Fruit fly (Drosophila melanogaster) whole organism, embryonic: Measurements from ENCODE around the gene dnc.

Experiments
- ATbp ChIP-seq: fragments of 200-800 bp; sonication (Bioruptor generic); optimal IDR thresholded peaks from 2 replicates; lab custom pipeline; 2017; ENCODE audit warnings: missing biosample characterization, mild to moderate bottlenecking, missing genetic modification characterization, missing genetic modification reagents
- Bdp1 ChIP-seq: fragments of 200-800 bp; sonication (Bioruptor generic); optimal IDR thresholded peaks from 3 replicates; lab custom pipeline; 2016; ENCODE audit warnings: missing biosample characterization, missing genetic modification characterization
- Blimp-1 ChIP-seq: fragments of 200-800 bp; sonication (Bioruptor generic); optimal IDR thresholded peaks from 3 replicates; lab custom pipeline; 2018; ENCODE audit warnings: missing biosample characterization, missing genetic modification characterization, mild to moderate bottlenecking, moderate library complexity, missing genetic modification reagents
- CG11085 ChIP-seq: fragments of 200-800 bp; sonication (Bioruptor generic); IDR thresholded peaks from 2 replicates; pipeline ENCODE4 v1.3.6; 2022; ENCODE audit warnings: missing biosample characterization, missing genetic modification characterization
- CG13123 ChIP-seq: fragments of 200-800 bp; sonication (Bioruptor generic); optimal IDR thresholded peaks from 2 replicates; lab custom pipeline; 2016; ENCODE audit warnings: missing biosample characterization, missing genetic modification characterization
- CG15073 ChIP-seq: fragments of 200-800 bp; sonication (Bioruptor generic); optimal IDR thresholded peaks from 2 replicates; lab custom pipeline; 2016; ENCODE audit warnings: missing biosample characterization, missing genetic modification characterization
- CG18262 ChIP-seq: fragments of 200-800 bp; optimal IDR thresholded peaks from 3 replicates; lab custom pipeline; 2019; ENCODE audit warnings: missing biosample characterization, mild to moderate bottlenecking, missing genetic modification characterization, moderate library complexity
- CG1832 ChIP-seq: fragments of 200-800 bp; sonication (Bioruptor generic); optimal IDR thresholded peaks from 2 replicates; lab custom pipeline; 2017; ENCODE audit warnings: missing biosample characterization, mild to moderate bottlenecking, missing genetic modification characterization, inconsistent platforms
- CG2116 ChIP-seq: fragments of 200-800 bp; sonication (Bioruptor generic); optimal IDR thresholded peaks from 3 replicates; lab custom pipeline; 2018; ENCODE audit warnings: missing biosample characterization, mild to moderate bottlenecking, missing genetic modification characterization
- CG2129 ChIP-seq: fragments of 200-800 bp; sonication (Bioruptor generic); IDR thresholded peaks from 2 replicates; pipeline ENCODE4 v1.3.6; 2022; ENCODE audit warnings: missing biosample characterization, missing genetic modification characterization; ENCODE audit not compliant: partially characterized antibody
- CG2678 ChIP-seq: fragments of 200-800 bp; sonication (Bioruptor generic); optimal IDR thresholded peaks from 3 replicates; lab custom pipeline; 2019; ENCODE audit warnings: missing biosample characterization, mild to moderate bottlenecking, missing genetic modification characterization, moderate library complexity
- CG30431 ChIP-seq: fragments of 200-800 bp; sonication (Bioruptor generic); optimal IDR thresholded peaks from 2 replicates; lab custom pipeline; 2017; ENCODE audit warnings: missing biosample characterization, missing genetic modification characterization
- CG3163 ChIP-seq: fragments of 200-800 bp; sonication (Bioruptor generic); optimal IDR thresholded peaks from 3 replicates; lab custom pipeline; 2016; ENCODE audit warnings: missing biosample characterization, missing genetic modification characterization
- CG4424 ChIP-seq: fragments of 200-800 bp; sonication (Bioruptor generic); optimal IDR thresholded peaks from 3 replicates; lab custom pipeline; 2016; ENCODE audit warnings: missing biosample characterization, missing genetic modification characterization
- CG4707 ChIP-seq: fragments of 200-800 bp; sonication (Bioruptor generic); optimal IDR thresholded peaks from 2 replicates; lab custom pipeline; 2018; ENCODE audit warnings: missing biosample characterization, mild to moderate bottlenecking, missing genetic modification characterization, moderate library complexity
- CG4854 ChIP-seq: fragments of 200-800 bp; sonication (Bioruptor generic); optimal IDR thresholded peaks from 2 replicates; lab custom pipeline; 2016; ENCODE audit warnings: missing biosample characterization, missing genetic modification characterization, inconsistent platforms
- CG6175 ChIP-seq: fragments of 200-800 bp; sonication (Bioruptor generic); IDR thresholded peaks from 3 replicates; pipeline ENCODE4 v1.3.6; 2022; ENCODE audit warnings: missing biosample characterization, missing genetic modification characterization
- CG8089 ChIP-seq: fragments of 200-800 bp; sonication (Bioruptor generic); optimal IDR thresholded peaks from 3 replicates; lab custom pipeline; 2016; ENCODE audit warnings: missing biosample characterization, missing genetic modification characterization
- D19A ChIP-seq: fragments of 200-800 bp; optimal IDR thresholded peaks from 3 replicates; lab custom pipeline; 2019; ENCODE audit warnings: missing biosample characterization, mild to moderate bottlenecking, missing genetic modification characterization, moderate library complexity
- Deaf1 ChIP-seq: fragments of 200-800 bp; optimal IDR thresholded peaks from 3 replicates; lab custom pipeline; 2019; ENCODE audit warnings: missing biosample characterization, mild to moderate bottlenecking, missing genetic modification characterization, moderate library complexity
- Fer3 ChIP-seq: fragments of 200-800 bp; sonication (Bioruptor generic); optimal IDR thresholded peaks from 2 replicates; lab custom pipeline; 2018; ENCODE audit warnings: missing biosample characterization, mild to moderate bottlenecking, missing genetic modification characterization, moderate library complexity
- HLH3B ChIP-seq: fragments of 200-800 bp; sonication (Bioruptor generic); IDR thresholded peaks from 2 replicates; pipeline ENCODE4 v1.3.6; 2022; ENCODE audit warnings: missing biosample characterization, missing genetic modification characterization
- Hr3 ChIP-seq: fragments of 200-800 bp; sonication (Bioruptor generic); optimal IDR thresholded peaks from 3 replicates; lab custom pipeline; 2016; ENCODE audit warnings: missing biosample characterization, missing genetic modification characterization
- Hr78 ChIP-seq, 2 experiments: fragments of 200-800 bp in 1 of 2; fragments of >200 bp in 1 of 2; sonication (Bioruptor generic) in 1 of 2; optimal IDR thresholded peaks; 2 replicates each; lab custom pipeline; 2017 to 2019; ENCODE audit warnings: missing biosample characterization in 2 of 2, missing genetic modification characterization in 2 of 2, mild to moderate bottlenecking in 1 of 2, moderate library complexity in 1 of 2
- NC2β ChIP-seq: fragments of 200-800 bp; sonication (Bioruptor generic); optimal IDR thresholded peaks from 2 replicates; lab custom pipeline; 2016; ENCODE audit warnings: missing biosample characterization, missing genetic modification characterization
- Oli ChIP-seq: fragments of 200-800 bp; sonication (Bioruptor generic); optimal IDR thresholded peaks from 2 replicates; lab custom pipeline; 2018; ENCODE audit warnings: missing biosample characterization, mild to moderate bottlenecking, missing genetic modification characterization, moderate library complexity
- Ssrp ChIP-seq: fragments of 200-800 bp; sonication (Bioruptor generic); optimal IDR thresholded peaks from 2 replicates; lab custom pipeline; 2018; ENCODE audit warnings: missing biosample characterization, mild to moderate bottlenecking, missing genetic modification characterization, moderate library complexity
- Xrp1 ChIP-seq: fragments of 200-800 bp; sonication (Bioruptor generic); IDR thresholded peaks from 2 replicates; pipeline ENCODE4 v1.3.6; 2022; ENCODE audit warnings: missing biosample characterization, missing genetic modification characterization
- ara ChIP-seq: fragments of 200-800 bp; sonication (Bioruptor generic); IDR thresholded peaks from 2 replicates; pipeline ENCODE4 v1.3.6; 2022; ENCODE audit warnings: missing biosample characterization, missing genetic modification characterization
- ci ChIP-seq: fragments of 200-800 bp; sonication (Bioruptor generic); IDR thresholded peaks from 3 replicates; pipeline ENCODE4 v1.3.6; 2022; ENCODE audit warnings: missing biosample characterization, missing genetic modification characterization
- crp ChIP-seq, 2 experiments: fragments of 200-800 bp; sonication (Bioruptor generic); optimal IDR thresholded peaks; 2 replicates in 1 of 2; 3 replicates in 1 of 2; lab custom pipeline; 2017; ENCODE audit warnings: missing biosample characterization in 2 of 2, missing genetic modification characterization in 2 of 2, mild to moderate bottlenecking in 1 of 2, moderate library complexity in 1 of 2
- dimm ChIP-seq: fragments of 200-800 bp; sonication (Bioruptor generic); IDR thresholded peaks from 2 replicates; pipeline ENCODE4 v1.3.6; 2022; ENCODE audit warnings: missing biosample characterization, missing genetic modification characterization
- gsb-n ChIP-seq: fragments of 200-800 bp; sonication (Bioruptor generic); optimal IDR thresholded peaks from 3 replicates; lab custom pipeline; 2018; ENCODE audit warnings: missing biosample characterization, mild to moderate bottlenecking, missing genetic modification characterization
- kah ChIP-seq: fragments of 200-800 bp; sonication (Bioruptor generic); optimal IDR thresholded peaks from 2 replicates; lab custom pipeline; 2018; ENCODE audit warnings: missing biosample characterization, mild to moderate bottlenecking, missing genetic modification characterization
- kni ChIP-seq: fragments of 200-800 bp; sonication (Bioruptor generic); optimal IDR thresholded peaks from 3 replicates; lab custom pipeline; 2017; ENCODE audit warnings: mild to moderate bottlenecking, missing biosample characterization, missing genetic modification reagents, missing genetic modification characterization
- lola ChIP-seq, 3 experiments: fragments of >200 bp in 2 of 3; fragments of 200-800 bp in 1 of 3; sonication (Bioruptor generic) in 1 of 3; optimal IDR thresholded peaks; 2 replicates each; lab custom pipeline; 2017 to 2019; ENCODE audit warnings: missing biosample characterization in 3 of 3, missing genetic modification characterization in 3 of 3, mild to moderate bottlenecking in 1 of 3, moderate library complexity in 1 of 3
- lov ChIP-seq, 2 experiments: fragments of 200-800 bp in 1 of 2; fragments of >200 bp in 1 of 2; sonication (Bioruptor generic) in 1 of 2; IDR thresholded peaks in 1 of 2; optimal IDR thresholded peaks in 1 of 2; 2 replicates in 1 of 2; 3 replicates in 1 of 2; pipeline versions ENCODE4 v1.3.6 to Lab custom; 2017 to 2022; ENCODE audit warnings: missing biosample characterization in 1 of 2, missing genetic modification characterization in 1 of 2
- maf-S ChIP-seq: fragments of 200-800 bp; sonication (Bioruptor generic); optimal IDR thresholded peaks from 2 replicates; lab custom pipeline; 2016; ENCODE audit warnings: missing biosample characterization, missing genetic modification characterization
- org-1 ChIP-seq: fragments of 200-800 bp; sonication (Bioruptor generic); optimal IDR thresholded peaks from 2 replicates; lab custom pipeline; 2017; ENCODE audit warnings: missing biosample characterization, missing genetic modification characterization
- pfk ChIP-seq: fragments of 200-800 bp; sonication (Bioruptor generic); optimal IDR thresholded peaks from 2 replicates; lab custom pipeline; 2018; ENCODE audit warnings: missing biosample characterization, mild to moderate bottlenecking, missing genetic modification characterization, moderate library complexity
- pros ChIP-seq: fragments of 200-800 bp; sonication (Bioruptor generic); optimal IDR thresholded peaks from 3 replicates; lab custom pipeline; 2019; ENCODE audit warnings: missing biosample characterization, mild to moderate bottlenecking, missing genetic modification characterization, moderate library complexity
- psq ChIP-seq: fragments of 200-800 bp; sonication (Bioruptor generic); optimal IDR thresholded peaks from 2 replicates; lab custom pipeline; 2017; ENCODE audit warnings: missing biosample characterization, missing genetic modification characterization
- sisA ChIP-seq: fragments of 200-800 bp; sonication (Bioruptor generic); IDR thresholded peaks from 2 replicates; pipeline ENCODE4 v1.3.6; 2022; ENCODE audit warnings: missing biosample characterization, missing genetic modification characterization
- so ChIP-seq: fragments of 200-800 bp; sonication (Bioruptor generic); IDR thresholded peaks from 3 replicates; pipeline ENCODE4 v1.3.6; 2022; ENCODE audit warnings: missing biosample characterization, missing genetic modification characterization
- stwl ChIP-seq: fragments of 200-800 bp; sonication (Bioruptor generic); optimal IDR thresholded peaks from 3 replicates; lab custom pipeline; 2018; ENCODE audit warnings: missing biosample characterization, mild to moderate bottlenecking, missing genetic modification characterization, moderate library complexity
- twi ChIP-seq: fragments of 200-800 bp; optimal IDR thresholded peaks from 2 replicates; lab custom pipeline; 2019; ENCODE audit warnings: missing biosample characterization, mild to moderate bottlenecking, missing genetic modification characterization, moderate library complexity
- usp ChIP-seq: fragments of >200 bp; optimal IDR thresholded peaks from 2 replicates; lab custom pipeline; 2017; ENCODE audit warnings: missing biosample characterization, missing genetic modification characterization
- wek ChIP-seq: fragments of 200-800 bp; sonication (Bioruptor generic); optimal IDR thresholded peaks from 3 replicates; lab custom pipeline; 2018; ENCODE audit warnings: missing biosample characterization, mild to moderate bottlenecking, missing genetic modification characterization, moderate library complexity

The dnc gene

dm6 chrX:3136338-3137086 is 39.7 kb upstream of the dnc start (continued):
- TF ChIP-seq HLH3B (peak; percentile 16; the same call in 1 of the 2 replicates), CG4854 (GFP tag; lab: Kevin White, UChicago) (no peak), dimm (GFP tag; lab: Robert Waterston, UW) (no peak), Oli (tag; lab: Kevin White, UChicago) (no peak), kni (peak; percentile 86), pros (GFP tag; lab: Kevin White, UChicago) (peak; percentile 70), so (GFP tag; lab: Robert Waterston, UW) (no peak), CG2129 (GFP tag; lab: Robert Waterston, UW) (no peak), Hr3 (GFP tag; lab: Kevin White, UChicago) (no peak), CG4424 (GFP tag; lab: Kevin White, UChicago) (peak; percentile 0), Bdp1 (GFP tag; lab: Kevin White, UChicago) (peak; percentile 5), CG13123 (GFP tag; lab: Kevin White, UChicago) (peak; percentile 3), ci (peak; percentile 39; the same call in 1 of the 3 replicates), CG8089 (GFP tag; lab: Kevin White, UChicago) (peak; percentile 12), lov (optimal IDR thresholded peaks at IDR 0.05; lab: Kevin White, UChicago) (no peak), lov (GFP tag; IDR thresholded peaks at IDR 0.05; lab: Robert Waterston, UW) (0 out of 3 replicates have a peak, but pooled peaks have one; percentile 14), CG1832 (GFP tag; lab: Kevin White, UChicago) (peak; percentile 87), stwl (tag; lab: Kevin White, UChicago) (peak; percentile 0), org-1 (GFP tag; lab: Kevin White, UChicago) (peak; percentile 25), kah (peak; percentile 94), ATbp (GFP tag; lab: Kevin White, UChicago) (peak; percentile 47), pfk (GFP tag; lab: Kevin White, UChicago) (peak; percentile 36), sisA (GFP tag; lab: Robert Waterston, UW) (no peak), gsb-n (tag; lab: Kevin White, UChicago) (peak; percentile 21), psq (peak; percentile 82), Deaf1 (peak; percentile 37), ara (peak; percentile 33; the same call in 1 of the 2 replicates), usp (GFP tag; lab: Kevin White, UChicago) (no peak), maf-S (GFP tag; lab: Kevin White, UChicago) (peak; percentile 19), Xrp1 (GFP tag; lab: Robert Waterston, UW) (peak; percentile 64), NC2β (GFP tag; lab: Kevin White, UChicago) (peak; percentile 26), CG2116 (GFP tag; lab: Kevin White, UChicago) (peak; percentile 12), CG15073 (GFP tag; lab: Kevin White, UChicago) (no peak), Blimp-1 (GFP tag; lab: Kevin White, UChicago) (no peak), Fer3 (no peak), Ssrp (tag; lab: Kevin White, UChicago) (no peak), twi (tag; lab: Kevin White, UChicago) (peak; percentile 15), crp (GFP tag; optimal IDR thresholded peaks at IDR 0.05; lab: Kevin White, UChicago) (no peak), CG30431 (GFP tag; lab: Kevin White, UChicago) (no peak), D19A (tag; lab: Kevin White, UChicago) (peak; percentile 31), CG2678 (tag; lab: Kevin White, UChicago) (peak; percentile 11), CG3163 (GFP tag; lab: Kevin White, UChicago) (peak; percentile 24), CG18262 (tag; lab: Kevin White, UChicago) (peak; percentile 27), CG6175 (no peak), lola (GFP tag; optimal IDR thresholded peaks at IDR 0.05; lab: Kevin White, UChicago) (peak in 1 of 3 experiments; percentile 0), Hr78 (GFP tag; optimal IDR thresholded peaks at IDR 0.05; lab: Kevin White, UChicago) (peak in 1 of 2 experiments; percentile 18), CG11085 (no peak), wek (GFP tag; lab: Kevin White, UChicago) (peak; percentile 23), CG4707 (GFP tag; lab: Kevin White, UChicago) (no peak)
